Fruit fly (Drosophila melanogaster): ENCODE data around the gene DCTN1-p150.

DCTN1-p150 gene

dm6 chr3L:13939151-13939499 is 9.9 kb downstream of the DCTN1-p150 start, which contains the start of gene CG32137:
Gene CG32137 (plus strand): TSS chr3L:13939250.
- TF ChIP-seq cic (GFP tag; optimal IDR thresholded peaks at IDR 0.05): peak; percentile 61
- TF ChIP-seq toe (GFP tag; optimal IDR thresholded peaks at IDR 0.05): no peak
- TF ChIP-seq CG12768 (GFP tag; optimal IDR thresholded peaks at IDR 0.05): peak; percentile 60
- TF ChIP-seq CG7045 (GFP tag; optimal IDR thresholded peaks at IDR 0.05): no peak
- TF ChIP-seq ovo (GFP tag; optimal IDR thresholded peaks at IDR 0.05): no peak
- peak; percentile 4 for TF ChIP-seq Mnt (GFP tag; optimal IDR thresholded peaks at IDR 0.05)
- peak; percentile 18 for TF ChIP-seq kay (GFP tag; ENCODE audit: borderline replicate concordance)
- TF ChIP-seq CG7101 (tag; optimal IDR thresholded peaks at IDR 0.05): no peak
- peak; percentile 64 for TF ChIP-seq pad (GFP tag; optimal IDR thresholded peaks at IDR 0.05)

dm6 chr3L:13946003-13946402 is 16.8 kb downstream of the DCTN1-p150 start:
- no peak for TF ChIP-seq cnc (optimal IDR thresholded peaks at IDR 0.05)
- no peak for TF ChIP-seq Crg-1 (GFP tag; optimal IDR thresholded peaks at IDR 0.05)
- TF ChIP-seq Hr96 (GFP tag; optimal IDR thresholded peaks at IDR 0.05): no peak
- TF ChIP-seq kay (GFP tag; ENCODE audit: borderline replicate concordance): peak; percentile 61
- no peak for TF ChIP-seq CG12768 (GFP tag; optimal IDR thresholded peaks at IDR 0.05)
- no peak for TF ChIP-seq CG5204 (GFP tag; optimal IDR thresholded peaks at IDR 0.05)
- TF ChIP-seq CG14711 (tag; optimal IDR thresholded peaks at IDR 0.05): no peak
- TF ChIP-seq tj (GFP tag; optimal IDR thresholded peaks at IDR 0.05): no peak

dm6 chr3L:13949440-13950066 is 20.4 kb downstream of the DCTN1-p150 start:
- TF ChIP-seq toe (GFP tag; optimal IDR thresholded peaks at IDR 0.05) (no peak), tj (GFP tag; optimal IDR thresholded peaks at IDR 0.05) (peak; percentile 7)

- TF ChIP-seq ovo (GFP tag; optimal IDR thresholded peaks at IDR 0.05) (no peak), tj (GFP tag; optimal IDR thresholded peaks at IDR 0.05) (peak; percentile 93), CG14711 (tag; optimal IDR thresholded peaks at IDR 0.05) (no peak), bab1 (GFP tag; optimal IDR thresholded peaks at IDR 0.05) (no peak)
Measured at dm6 chr3L:13951564-13951963, 22.4 kb downstream of the DCTN1-p150 start.

- peak; percentile 5 for TF ChIP-seq tj (GFP tag; optimal IDR thresholded peaks at IDR 0.05)
- peak; percentile 49 for TF ChIP-seq Mnt (GFP tag; optimal IDR thresholded peaks at IDR 0.05)
- TF ChIP-seq CG7101 (tag; optimal IDR thresholded peaks at IDR 0.05): no peak
- peak; percentile 94 for TF ChIP-seq kay (GFP tag; ENCODE audit: borderline replicate concordance)
- TF ChIP-seq CG12768 (GFP tag; optimal IDR thresholded peaks at IDR 0.05): no peak
Measured at dm6 chr3L:13952484-13953048, 23.4 kb downstream of the DCTN1-p150 start.

dm6 chr3L:13956667-13957066 is 27.5 kb downstream of the DCTN1-p150 start:
- TF ChIP-seq CG5204 (GFP tag; optimal IDR thresholded peaks at IDR 0.05): no peak
- TF ChIP-seq pad (GFP tag; optimal IDR thresholded peaks at IDR 0.05): no peak

- TF ChIP-seq tj (GFP tag; optimal IDR thresholded peaks at IDR 0.05) (no peak), CG33017 (tag; optimal IDR thresholded peaks at IDR 0.05) (no peak), Mnt (GFP tag; optimal IDR thresholded peaks at IDR 0.05) (no peak), pad (GFP tag; optimal IDR thresholded peaks at IDR 0.05) (no peak), CG11617 (GFP tag; optimal IDR thresholded peaks at IDR 0.05) (peak; percentile 3), bab1 (GFP tag; optimal IDR thresholded peaks at IDR 0.05) (peak; percentile 44), toe (GFP tag; optimal IDR thresholded peaks at IDR 0.05) (no peak), ovo (GFP tag; optimal IDR thresholded peaks at IDR 0.05) (no peak), CG14711 (tag; optimal IDR thresholded peaks at IDR 0.05) (peak; percentile 13)
Measured at dm6 chr3L:13957212-13957668, 28.1 kb downstream of the DCTN1-p150 start.

dm6 chr3L:13957789-13958188 is 28.6 kb downstream of the DCTN1-p150 start:
- TF ChIP-seq tj (GFP tag; optimal IDR thresholded peaks at IDR 0.05) (peak; percentile 93), CG5204 (GFP tag; optimal IDR thresholded peaks at IDR 0.05) (no peak)

All from whole organism, adult.